Fruit fly (Drosophila melanogaster): ENCODE data around the gene Coq4.

Gene Coq4

dm6 chr3L:17475979-17476393 is 42.6 kb upstream of the Coq4 start, which contains the start of gene CG34250:
CG34250 (plus strand) TSS chr3L:17476222.
- TF ChIP-seq h (GFP tag; optimal IDR thresholded peaks at IDR 0.05) (peak; percentile 62), GATAd (GFP tag; optimal IDR thresholded peaks at IDR 0.05) (no peak), Rel (GFP tag; optimal IDR thresholded peaks at IDR 0.05) (no peak), Rel (tag; optimal IDR thresholded peaks at IDR 0.05) (peak; percentile 7), fru (GFP tag; optimal IDR thresholded peaks at IDR 0.05) (peak; percentile 24), dsf (GFP tag; optimal IDR thresholded peaks at IDR 0.05; ENCODE audit: borderline replicate concordance) (peak; percentile 67), Hr83 (GFP tag; optimal IDR thresholded peaks at IDR 0.05; ENCODE audit: poor library complexity, severe bottlenecking) (peak; percentile 13), tai (GFP tag; optimal IDR thresholded peaks at IDR 0.05) (peak; percentile 64), Hr78 (GFP tag; optimal IDR thresholded peaks at IDR 0.05) (no peak), br (GFP tag; optimal IDR thresholded peaks at IDR 0.05) (peak; percentile 14), Dfd (GFP tag; optimal IDR thresholded peaks at IDR 0.05) (no peak), brk (GFP tag; optimal IDR thresholded peaks at IDR 0.05) (peak; percentile 72), sage (GFP tag; optimal IDR thresholded peaks at IDR 0.05) (peak; percentile 50), dl (GFP tag; optimal IDR thresholded peaks at IDR 0.05; ENCODE audit: insufficient read depth in 1 of 2, partially characterized antibody in 2 of 2) (no peak), Dif (GFP tag; optimal IDR thresholded peaks at IDR 0.05; ENCODE audit: partially characterized antibody) (no peak), OdsH (GFP tag; optimal IDR thresholded peaks at IDR 0.05) (peak; percentile 30), psq (GFP tag; optimal IDR thresholded peaks at IDR 0.05) (peak; percentile 29), CG9705 (GFP tag; optimal IDR thresholded peaks at IDR 0.05) (no peak), HLH106 (tag; optimal IDR thresholded peaks at IDR 0.05) (peak; percentile 40), N (GFP tag; optimal IDR thresholded peaks at IDR 0.05) (no peak), jim (GFP tag; optimal IDR thresholded peaks at IDR 0.05) (no peak), Myc (optimal IDR thresholded peaks at IDR 0.05) (peak; percentile 11), Vsx2 (GFP tag; optimal IDR thresholded peaks at IDR 0.05; ENCODE audit: partially characterized antibody) (no peak), Mio (GFP tag; optimal IDR thresholded peaks at IDR 0.05) (no peak), usp (GFP tag; optimal IDR thresholded peaks at IDR 0.05) (no peak), Jra (GFP tag; optimal IDR thresholded peaks at IDR 0.05) (peak; percentile 68), Hnf4 (GFP tag; optimal IDR thresholded peaks at IDR 0.05) (peak; percentile 59), Sp1 (GFP tag; optimal IDR thresholded peaks at IDR 0.05) (peak; percentile 19), rgr (GFP tag; optimal IDR thresholded peaks at IDR 0.05) (peak; percentile 37), CrebA (GFP tag; optimal IDR thresholded peaks at IDR 0.05; ENCODE audit: borderline replicate concordance) (no peak), Abd-B (GFP tag; optimal IDR thresholded peaks at IDR 0.05) (no peak), CG32264 (GFP tag; optimal IDR thresholded peaks at IDR 0.05) (no peak), lola (GFP tag; optimal IDR thresholded peaks at IDR 0.05) (no peak), foxo (GFP tag; optimal IDR thresholded peaks at IDR 0.05) (peak in 1 of 2 experiments; percentile 52), sv (GFP tag; optimal IDR thresholded peaks at IDR 0.05) (no peak), dmrt93B (GFP tag; optimal IDR thresholded peaks at IDR 0.05) (no peak), pan (optimal IDR thresholded peaks at IDR 0.05) (no peak), ey (GFP tag; optimal IDR thresholded peaks at IDR 0.05) (peak; percentile 4), woc (GFP tag; optimal IDR thresholded peaks at IDR 0.05) (no peak)

DNA sequence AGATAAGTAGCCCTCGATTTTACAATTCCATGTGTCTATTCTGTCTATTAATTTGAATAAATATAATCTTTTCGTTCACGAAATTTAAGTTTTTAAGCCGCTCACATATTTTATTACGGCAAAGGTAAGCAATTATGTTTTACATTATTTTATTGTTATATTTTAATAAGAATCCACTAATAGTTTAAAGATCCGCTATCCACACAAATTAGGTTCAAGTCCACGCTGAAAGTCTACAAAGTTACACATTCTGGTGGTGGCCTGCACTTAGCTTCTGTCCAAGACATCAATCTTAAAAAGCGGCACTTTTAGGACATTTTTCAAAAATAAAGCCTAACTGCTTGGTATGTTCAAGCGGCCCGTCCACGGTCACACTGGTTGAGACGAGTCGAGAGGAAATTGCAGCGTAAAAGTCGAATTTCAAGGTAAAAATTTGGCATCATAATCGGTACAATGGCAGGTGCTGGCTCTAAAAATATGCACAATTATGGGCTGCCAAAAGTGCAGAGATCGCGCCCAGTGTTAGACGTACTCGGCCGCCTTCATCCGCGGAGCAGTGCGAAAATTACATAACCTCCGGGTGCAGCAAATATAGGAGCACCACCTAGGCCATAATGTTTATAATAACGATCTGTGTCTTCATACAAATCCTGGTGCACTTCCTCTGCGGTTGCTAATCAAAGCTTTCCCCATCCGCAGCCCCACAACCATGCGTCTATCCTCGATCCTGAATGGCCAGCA is 41.5 kb upstream of the Coq4 start, which contains the start of the genes UQCR-Q and CG46525:
Gene UQCR-Q (plus strand): TSS at position 51 of the 741 bp plus-strand sequence.
Gene CG46525 (plus strand): TSS at position 510 of the 741 bp plus-strand sequence.
- TF ChIP-seq CrebA (GFP tag; optimal IDR thresholded peaks at IDR 0.05; ENCODE audit: borderline replicate concordance), result no peak
- TF ChIP-seq HLH106 (tag; optimal IDR thresholded peaks at IDR 0.05), result no peak
- TF ChIP-seq sage (GFP tag; optimal IDR thresholded peaks at IDR 0.05), result no peak
- no peak for TF ChIP-seq ey (GFP tag; optimal IDR thresholded peaks at IDR 0.05)
- TF ChIP-seq psq (GFP tag; optimal IDR thresholded peaks at IDR 0.05), result no peak
- peak; percentile 12 for TF ChIP-seq h (GFP tag; optimal IDR thresholded peaks at IDR 0.05)
- TF ChIP-seq dsf (GFP tag; optimal IDR thresholded peaks at IDR 0.05; ENCODE audit: borderline replicate concordance), result no peak
- TF ChIP-seq Vsx2 (GFP tag; optimal IDR thresholded peaks at IDR 0.05; ENCODE audit: partially characterized antibody), result no peak
- TF ChIP-seq br (GFP tag; optimal IDR thresholded peaks at IDR 0.05), result no peak
- no peak for TF ChIP-seq usp (GFP tag; optimal IDR thresholded peaks at IDR 0.05)
- TF ChIP-seq lola (GFP tag; optimal IDR thresholded peaks at IDR 0.05), result no peak
- TF ChIP-seq Rel (GFP tag; optimal IDR thresholded peaks at IDR 0.05), result no peak
- TF ChIP-seq Rel (tag; optimal IDR thresholded peaks at IDR 0.05), result peak; percentile 27
- TF ChIP-seq Mio (GFP tag; optimal IDR thresholded peaks at IDR 0.05), result no peak
- TF ChIP-seq jim (GFP tag; optimal IDR thresholded peaks at IDR 0.05), result no peak
- peak; percentile 13 for TF ChIP-seq brk (GFP tag; optimal IDR thresholded peaks at IDR 0.05)
- peak; percentile 50 for TF ChIP-seq Myc (optimal IDR thresholded peaks at IDR 0.05)
- peak; percentile 4 for TF ChIP-seq Dif (GFP tag; optimal IDR thresholded peaks at IDR 0.05; ENCODE audit: partially characterized antibody)
- TF ChIP-seq OdsH (GFP tag; optimal IDR thresholded peaks at IDR 0.05), result no peak
- TF ChIP-seq Jra (GFP tag; optimal IDR thresholded peaks at IDR 0.05), result no peak
- TF ChIP-seq Hnf4 (GFP tag; optimal IDR thresholded peaks at IDR 0.05), result no peak
- no peak for TF ChIP-seq GATAd (GFP tag; optimal IDR thresholded peaks at IDR 0.05)

All from whole organism, wandering third instar larva.